Worm (Caenorhabditis elegans) whole organism, young adult: ENCODE data around the gene orai-1.

ENCODE experiments used
- B0261.1 ChIP-seq: sonication (generic microtip); optimal IDR thresholded peaks from 2 replicates; lab custom pipeline; 2016; ENCODE audit warnings: mild to moderate bottlenecking, missing genetic modification characterization, moderate library complexity, missing compliant biosample characterization
- B0336.3 ChIP-seq: fragments of 200-800 bp; sonication (Bioruptor generic); IDR thresholded peaks from 2 replicates; pipeline ENCODE4 v1.3.6; 2022; ENCODE audit warnings: missing genetic modification characterization, missing compliant biosample characterization
- F10E7.11 ChIP-seq: sonication (generic microtip); optimal IDR thresholded peaks from 2 replicates; lab custom pipeline; 2017; ENCODE audit warnings: mild to moderate bottlenecking, missing genetic modification characterization, moderate library complexity, missing compliant biosample characterization
- F22D6.2 ChIP-seq: sonication (generic microtip); optimal IDR thresholded peaks from 2 replicates; lab custom pipeline; 2016; ENCODE audit warnings: mild to moderate bottlenecking, missing genetic modification characterization, missing compliant biosample characterization
- F23B12.7 ChIP-seq: sonication (generic microtip); optimal IDR thresholded peaks from 2 replicates; lab custom pipeline; 2017; ENCODE audit warnings: missing genetic modification characterization, mild to moderate bottlenecking, missing compliant biosample characterization, antibody characterized with exemption, moderate library complexity; ENCODE audit not compliant: insufficient read depth
- F37B4.10 ChIP-seq: fragments of 200-800 bp; sonication (Bioruptor generic); IDR thresholded peaks from 2 replicates; pipeline ENCODE4 v1.3.6; 2022; ENCODE audit warnings: missing genetic modification characterization, missing compliant biosample characterization
- K11D2.4 ChIP-seq: fragments of 200-800 bp; sonication (Bioruptor generic); IDR thresholded peaks from 2 replicates; pipeline ENCODE4 v1.3.6; 2022; ENCODE audit warnings: missing genetic modification reagents, missing genetic modification characterization, missing compliant biosample characterization
- K12H6.12 ChIP-seq: fragments of 200-800 bp; sonication (Bioruptor generic); optimal IDR thresholded peaks from 2 replicates; lab custom pipeline; 2018; ENCODE audit warnings: mild to moderate bottlenecking, missing genetic modification characterization, missing compliant biosample characterization
- Y53F4B.3 ChIP-seq: fragments of 200-800 bp; sonication (Bioruptor generic); IDR thresholded peaks from 2 replicates; pipeline ENCODE4 v1.3.6; 2022; ENCODE audit warnings: missing genetic modification reagents, missing genetic modification characterization, missing compliant biosample characterization
- Y56A3A.18 ChIP-seq: fragments of 200-800 bp; sonication (Bioruptor generic); IDR thresholded peaks from 2 replicates; pipeline ENCODE4 v1.3.6; 2022; ENCODE audit warnings: missing genetic modification reagents, missing genetic modification characterization, missing compliant biosample characterization
- Y95B8A.8 ChIP-seq: fragments of 200-800 bp; sonication (Bioruptor generic); IDR thresholded peaks from 2 replicates; pipeline ENCODE4 v1.3.6; 2022; ENCODE audit warnings: missing genetic modification reagents, missing genetic modification characterization, missing compliant biosample characterization
- akir-1 ChIP-seq: fragments of 200-800 bp; sonication (Bioruptor generic); optimal IDR thresholded peaks from 2 replicates; lab custom pipeline; 2018; ENCODE audit warnings: mild to moderate bottlenecking, missing genetic modification characterization, moderate library complexity, missing compliant biosample characterization
- ama-1 ChIP-seq, 3 experiments: fragments of 150-350 bp in 1 of 3; sonication (generic microtip) in 2 of 3; optimal IDR thresholded peaks; 2 replicates each; lab custom pipeline; 2014 to 2018; ENCODE audit warnings: missing biosample characterization in 2 of 3, missing genetic modification characterization in 2 of 3, missing genetic modification reagents in 2 of 3
- aptf-2 ChIP-seq: fragments of 200-800 bp; sonication (Bioruptor generic); conservative IDR thresholded peaks from 2 replicates; pipeline ENCODE4 v1.3.6; 2022; ENCODE audit warnings: missing genetic modification reagents, missing genetic modification characterization, missing compliant biosample characterization
- atf-7 ChIP-seq: sonication (generic microtip); optimal IDR thresholded peaks from 2 replicates; lab custom pipeline; 2017; ENCODE audit warnings: mild to moderate bottlenecking, missing genetic modification characterization, missing compliant biosample characterization
- attf-5 ChIP-seq: fragments of 200-800 bp; sonication (Bioruptor generic); optimal IDR thresholded peaks from 2 replicates; lab custom pipeline; 2018; ENCODE audit warnings: mild to moderate bottlenecking, missing genetic modification characterization, missing compliant biosample characterization
- attf-6 ChIP-seq: fragments of 200-800 bp; sonication (Bioruptor generic); IDR thresholded peaks from 2 replicates; pipeline ENCODE4 v1.3.6; 2022; ENCODE audit warnings: missing genetic modification reagents, missing genetic modification characterization, missing compliant biosample characterization
- cebp-2 ChIP-seq: fragments of 200-800 bp; sonication (Bioruptor generic); IDR thresholded peaks from 2 replicates; pipeline ENCODE4 v1.3.6; 2022; ENCODE audit warnings: missing genetic modification characterization, missing compliant biosample characterization
- ceh-100 ChIP-seq: fragments of 200-800 bp; sonication (Bioruptor generic); IDR thresholded peaks from 2 replicates; pipeline ENCODE4 v1.3.6; 2022; ENCODE audit warnings: missing genetic modification reagents, missing genetic modification characterization, missing compliant biosample characterization
- ceh-27 ChIP-seq: fragments of 200-800 bp; sonication (Bioruptor generic); optimal IDR thresholded peaks from 2 replicates; lab custom pipeline; 2018; ENCODE audit warnings: mild to moderate bottlenecking, missing genetic modification characterization, moderate library complexity, missing compliant biosample characterization
- ceh-40 ChIP-seq: fragments of 200-800 bp; sonication (Bioruptor generic); IDR thresholded peaks from 2 replicates; pipeline ENCODE4 v1.3.6; 2022; ENCODE audit warnings: missing genetic modification characterization, missing compliant biosample characterization
- dox-1 ChIP-seq: fragments of 200-800 bp; sonication (Bioruptor generic); IDR thresholded peaks from 2 replicates; pipeline ENCODE4 v1.3.6; 2022; ENCODE audit warnings: missing genetic modification reagents, missing genetic modification characterization, missing compliant biosample characterization
- dpff-1 ChIP-seq: sonication (generic microtip); optimal IDR thresholded peaks from 2 replicates; lab custom pipeline; 2017; ENCODE audit warnings: mild to moderate bottlenecking, missing genetic modification characterization, missing compliant biosample characterization
- efl-1 ChIP-seq: fragments of 150-350 bp; optimal IDR thresholded peaks from 2 replicates; lab custom pipeline; 2014; ENCODE audit warnings: missing biosample characterization, missing genetic modification reagents, missing genetic modification characterization
- egl-18 ChIP-seq: fragments of 200-800 bp; sonication (Bioruptor generic); IDR thresholded peaks from 2 replicates; pipeline ENCODE4 v1.3.6; 2022; ENCODE audit warnings: missing genetic modification reagents, missing genetic modification characterization, missing compliant biosample characterization
- egrh-3 ChIP-seq: fragments of 200-800 bp; sonication (Bioruptor generic); IDR thresholded peaks from 2 replicates; pipeline ENCODE4 v1.3.6; 2022; ENCODE audit warnings: missing genetic modification reagents, missing genetic modification characterization, missing compliant biosample characterization
- fkh-3 ChIP-seq: sonication (generic microtip); optimal IDR thresholded peaks from 2 replicates; lab custom pipeline; 2016; ENCODE audit warnings: mild to moderate bottlenecking, missing genetic modification characterization, missing compliant biosample characterization
- hsf-1 ChIP-seq: fragments of 200-800 bp; sonication (Bioruptor generic); IDR thresholded peaks from 2 replicates; pipeline ENCODE4 v1.3.6; 2022; ENCODE audit warnings: missing genetic modification reagents, missing genetic modification characterization, missing compliant biosample characterization
- let-607 ChIP-seq, 2 experiments: fragments of 200-800 bp in 1 of 2; sonication (Bioruptor generic) in 1 of 2; sonication (generic microtip) in 1 of 2; optimal IDR thresholded peaks; 2 replicates each; lab custom pipeline; 2016 to 2018; ENCODE audit warnings: mild to moderate bottlenecking in 2 of 2, missing compliant biosample characterization in 2 of 2, missing genetic modification characterization in 2 of 2, moderate library complexity in 2 of 2, missing genotype in 1 of 2
- lin-26 ChIP-seq: fragments of 200-800 bp; sonication (Bioruptor generic); IDR thresholded peaks from 2 replicates; pipeline ENCODE4 v1.3.6; 2022; ENCODE audit warnings: missing genetic modification reagents, missing genetic modification characterization, missing compliant biosample characterization
- lin-54 ChIP-seq: fragments of 200-800 bp; sonication (Bioruptor generic); optimal IDR thresholded peaks from 2 replicates; lab custom pipeline; 2018; ENCODE audit warnings: mild to moderate bottlenecking, missing genetic modification characterization, missing compliant biosample characterization
- madf-3 ChIP-seq: fragments of 200-800 bp; sonication (Bioruptor generic); IDR thresholded peaks from 2 replicates; pipeline ENCODE4 v1.3.6; 2022; ENCODE audit warnings: missing genetic modification reagents, missing genetic modification characterization, missing compliant biosample characterization
- madf-8 ChIP-seq: fragments of 200-800 bp; sonication (Bioruptor generic); conservative IDR thresholded peaks from 2 replicates; pipeline ENCODE4 v1.3.6; 2022; ENCODE audit warnings: missing genetic modification reagents, missing genetic modification characterization, missing compliant biosample characterization
- mcd-1 ChIP-seq: fragments of 200-800 bp; sonication (Bioruptor generic); IDR thresholded peaks from 2 replicates; pipeline ENCODE4 v1.3.6; 2022; ENCODE audit warnings: missing genetic modification reagents, missing genetic modification characterization, missing compliant biosample characterization
- mel-28 ChIP-seq: sonication (generic microtip); optimal IDR thresholded peaks from 2 replicates; lab custom pipeline; 2016; ENCODE audit warnings: borderline replicate concordance, mild to moderate bottlenecking, missing genetic modification characterization, missing compliant biosample characterization
- nhr-27 ChIP-seq: fragments of 200-800 bp; sonication (Bioruptor generic); optimal IDR thresholded peaks from 2 replicates; lab custom pipeline; 2018; ENCODE audit warnings: mild to moderate bottlenecking, missing genetic modification characterization, moderate library complexity, missing compliant biosample characterization
- nhr-90 ChIP-seq: sonication (generic microtip); optimal IDR thresholded peaks from 2 replicates; lab custom pipeline; 2016; ENCODE audit warnings: missing genotype, mild to moderate bottlenecking, missing genetic modification characterization, missing compliant biosample characterization
- pha-4 ChIP-seq: fragments of 150-350 bp; sonication (generic microtip); optimal IDR thresholded peaks from 2 replicates; lab custom pipeline; 2014; ENCODE audit warnings: missing biosample characterization, missing genetic modification reagents, missing genetic modification characterization
- repo-1 ChIP-seq: sonication (generic microtip); optimal IDR thresholded peaks from 2 replicates; lab custom pipeline; 2017; ENCODE audit warnings: mild to moderate bottlenecking, missing genetic modification characterization, missing compliant biosample characterization
- sdz-38 ChIP-seq: sonication (generic microtip); optimal IDR thresholded peaks from 2 replicates; lab custom pipeline; 2016; ENCODE audit warnings: missing genotype, missing genetic modification characterization, missing compliant biosample characterization
- snpc-1.3 ChIP-seq: sonication (generic microtip); optimal IDR thresholded peaks from 2 replicates; lab custom pipeline; 2017; ENCODE audit warnings: missing genetic modification characterization, mild to moderate bottlenecking, missing compliant biosample characterization, antibody characterized with exemption, moderate library complexity, missing genotype, missing genetic modification reagents; ENCODE audit not compliant: insufficient read depth
- sptf-2 ChIP-seq: fragments of 200-800 bp; sonication (Bioruptor generic); optimal IDR thresholded peaks from 2 replicates; lab custom pipeline; 2018; ENCODE audit warnings: mild to moderate bottlenecking, missing genetic modification characterization, missing compliant biosample characterization
- tbp1 ChIP-seq: fragments of 200-800 bp; sonication (Bioruptor generic); optimal IDR thresholded peaks from 2 replicates; lab custom pipeline; 2018; ENCODE audit warnings: mild to moderate bottlenecking, missing genetic modification characterization, missing compliant biosample characterization
- unc-130 ChIP-seq: sonication (generic microtip); optimal IDR thresholded peaks from 2 replicates; lab custom pipeline; 2016; ENCODE audit warnings: missing genetic modification reagents, missing genetic modification characterization, missing compliant biosample characterization
- unc-62 ChIP-seq: fragments of 150-350 bp; optimal IDR thresholded peaks from 2 replicates; lab custom pipeline; 2014; ENCODE audit warnings: missing biosample characterization, missing genetic modification reagents, missing genetic modification characterization
- zfh-2 ChIP-seq: fragments of 200-800 bp; sonication (Bioruptor generic); conservative IDR thresholded peaks from 2 replicates; pipeline ENCODE4 v1.3.6; 2022; ENCODE audit warnings: missing genetic modification reagents, missing genetic modification characterization, missing compliant biosample characterization
- ztf-22 ChIP-seq: fragments of 200-800 bp; sonication (Bioruptor generic); optimal IDR thresholded peaks from 2 replicates; lab custom pipeline; 2018; ENCODE audit warnings: mild to moderate bottlenecking, missing genetic modification characterization, moderate library complexity, missing compliant biosample characterization
- ztf-26 ChIP-seq: sonication (generic microtip); optimal IDR thresholded peaks from 2 replicates; lab custom pipeline; 2017; ENCODE audit warnings: missing genetic modification characterization, missing compliant biosample characterization

orai-1 gene

DNA sequence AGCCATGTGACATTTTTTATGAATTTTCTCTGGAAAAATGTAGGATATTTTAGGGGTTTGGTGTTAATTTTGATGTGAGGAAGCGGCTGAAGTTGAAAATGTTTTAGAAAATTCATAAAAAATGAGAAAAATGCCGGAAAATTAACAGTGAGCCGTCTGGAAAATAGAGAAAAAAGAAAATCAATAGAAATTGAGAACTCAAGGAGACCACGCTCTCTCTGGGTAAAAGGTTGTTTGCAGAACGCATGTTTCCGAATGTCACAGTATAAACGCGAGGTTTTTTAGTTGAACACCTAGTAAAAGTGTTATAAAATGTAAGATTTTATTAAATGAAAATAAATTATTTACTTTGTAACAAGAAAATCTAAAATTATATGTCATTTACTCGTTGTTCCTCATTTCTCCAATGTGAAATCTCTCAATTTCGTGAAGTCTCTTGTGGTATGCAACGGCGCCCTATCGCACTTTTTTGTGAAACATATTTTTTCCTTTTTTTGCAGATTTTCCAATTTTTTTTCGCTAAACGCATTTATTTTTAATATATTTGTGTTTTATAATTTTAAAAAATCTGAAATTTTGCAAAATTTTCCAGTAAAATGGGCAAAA, 6.3 kb upstream of the orai-1 start, which contains the start of the genes tag-266 and tag-267 (continued):
- TF ChIP-seq aptf-2 (GFP tag; lab: Robert Waterston, UW) (peak; percentile 47; the same call in 1 of the 2 replicates), cebp-2 (GFP tag; lab: Robert Waterston, UW) (no peak), egl-18 (GFP tag; lab: Robert Waterston, UW) (no peak), dox-1 (GFP tag; lab: Robert Waterston, UW) (peak; percentile 59), ama-1 (optimal IDR thresholded peaks at IDR 0.05; lab: Kevin White, UChicago) (no peak), ama-1 (GFP tag; optimal IDR thresholded peaks at IDR 0.05; lab: Kevin White, UChicago) (no peak), unc-130 (GFP tag; lab: Kevin White, UChicago) (peak; percentile 59), B0261.1 (peak; percentile 6), ztf-22 (GFP tag; lab: Kevin White, UChicago) (no peak), mel-28 (tag; lab: Kevin White, UChicago) (no peak), Y95B8A.8 (no peak), F23B12.7 (tag; lab: Kevin White, UChicago) (no peak), nhr-27 (tag; lab: Kevin White, UChicago) (no peak), K12H6.12 (tag; lab: Kevin White, UChicago) (peak; percentile 82), ztf-26 (tag; lab: Kevin White, UChicago) (no peak), egrh-3 (GFP tag; lab: Robert Waterston, UW) (0 out of 2 replicates have a peak, but pooled peaks have one; percentile 16), sptf-2 (no peak), lin-54 (GFP tag; lab: Kevin White, UChicago) (peak; percentile 8), hsf-1 (GFP tag; lab: Robert Waterston, UW) (no peak), madf-3 (GFP tag; lab: Robert Waterston, UW) (no peak), snpc-1.3 (tag; lab: Kevin White, UChicago) (peak; percentile 48), F22D6.2 (tag; lab: Kevin White, UChicago) (no peak), tbp1 (GFP tag; lab: Kevin White, UChicago) (peak; percentile 45), B0336.3 (GFP tag; lab: Robert Waterston, UW) (no peak), madf-8 (GFP tag; lab: Robert Waterston, UW) (no peak), K11D2.4 (GFP tag; lab: Robert Waterston, UW) (no peak), F10E7.11 (no peak), let-607 (tag; optimal IDR thresholded peaks at IDR 0.05; lab: Kevin White, UChicago) (peak in 1 of 2 experiments; percentile 25), lin-26 (no peak), pha-4 (tag; lab: Kevin White, UChicago) (no peak), atf-7 (tag; lab: Kevin White, UChicago) (no peak), Y56A3A.18 (GFP tag; lab: Robert Waterston, UW) (no peak), ceh-100 (GFP tag; lab: Robert Waterston, UW) (peak; percentile 97), Y53F4B.3 (no peak), repo-1 (tag; lab: Kevin White, UChicago) (no peak), mcd-1 (GFP tag; lab: Robert Waterston, UW) (peak; percentile 90), zfh-2 (GFP tag; lab: Robert Waterston, UW) (no peak), dpff-1 (tag; lab: Kevin White, UChicago) (no peak), ceh-40 (GFP tag; lab: Robert Waterston, UW) (no peak), efl-1 (no peak), akir-1 (no peak), ceh-27 (GFP tag; lab: Kevin White, UChicago) (peak; percentile 60), attf-5 (peak; percentile 84), attf-6 (GFP tag; lab: Robert Waterston, UW) (no peak), nhr-90 (tag; lab: Kevin White, UChicago) (no peak), sdz-38 (tag; lab: Kevin White, UChicago) (no peak), F37B4.10 (GFP tag; lab: Robert Waterston, UW) (no peak), unc-62 (GFP tag; lab: Kevin White, UChicago) (no peak), fkh-3 (tag; lab: Kevin White, UChicago) (no peak)
